Worm (Caenorhabditis elegans) whole organism, L1 larva: ENCODE data around the gene W03C9.6.
A peak's percentile ranks its signal among the peaks of the same experiment; 100 is the strongest.

Experiments
- F16B12.6 ChIP-seq: fragments of 150-350 bp; optimal IDR thresholded peaks from 2 replicates; lab custom pipeline; 2014; ENCODE audit warnings: missing biosample characterization, missing genetic modification characterization
- aha-1 ChIP-seq: fragments of 150-350 bp; optimal IDR thresholded peaks from 2 replicates; lab custom pipeline; 2014; ENCODE audit warnings: missing biosample characterization, missing genetic modification characterization
- alr-1 ChIP-seq: fragments of 200-800 bp; sonication (Bioruptor generic); optimal IDR thresholded peaks from 2 replicates; lab custom pipeline; 2018; ENCODE audit warnings: borderline replicate concordance, mild to moderate bottlenecking, missing genetic modification characterization, missing compliant biosample characterization
- ama-1 ChIP-seq: fragments of 150-350 bp; optimal IDR thresholded peaks from 2 replicates; lab custom pipeline; 2014
- blmp-1 ChIP-seq: fragments of 150-350 bp; optimal IDR thresholded peaks from 2 replicates; lab custom pipeline; 2014; ENCODE audit warnings: missing biosample characterization, missing genetic modification characterization
- ceh-82 ChIP-seq, 3 experiments: fragments of 150-350 bp in 1 of 3; sonication (generic microtip) in 2 of 3; optimal IDR thresholded peaks; 2 replicates each; lab custom pipeline; 2014 to 2017; ENCODE audit warnings: missing biosample characterization in 3 of 3, missing genetic modification characterization in 3 of 3
- dpl-1 ChIP-seq, 3 experiments: fragments of 150-350 bp in 2 of 3; sonication (generic microtip) in 1 of 3; optimal IDR thresholded peaks; 2 replicates each; lab custom pipeline; 2014 to 2017; ENCODE audit warnings: missing biosample characterization in 3 of 3, missing genetic modification characterization in 3 of 3, missing genetic modification reagents in 3 of 3
- dsc-1 ChIP-seq: sonication (generic microtip); optimal IDR thresholded peaks from 2 replicates; lab custom pipeline; 2016; ENCODE audit warnings: mild to moderate bottlenecking, missing genetic modification characterization, missing compliant biosample characterization
- efl-1 ChIP-seq, 4 experiments: fragments of 150-350 bp; optimal IDR thresholded peaks in 3 of 4; peaks in 1 of 4; 1 replicate in 1 of 4; 2 replicates in 3 of 4; lab custom pipeline; 2014; ENCODE audit warnings: missing biosample characterization in 2 of 4, missing genetic modification characterization in 2 of 4, missing genetic modification reagents in 2 of 4
- egl-13 ChIP-seq: sonication (generic microtip); optimal IDR thresholded peaks from 2 replicates; lab custom pipeline; 2016; ENCODE audit warnings: missing genotype, missing genetic modification reagents, missing genetic modification characterization, missing compliant biosample characterization
- egl-27 ChIP-seq, 2 experiments: fragments of 150-350 bp in 1 of 2; sonication (generic microtip); optimal IDR thresholded peaks; 3 replicates each; lab custom pipeline; 2017 to 2018; ENCODE audit warnings: missing biosample characterization in 2 of 2, missing genetic modification characterization in 2 of 2, missing genetic modification reagents in 2 of 2
- elt-3 ChIP-seq, 6 experiments: fragments of 150-350 bp in 1 of 6; sonication (generic microtip); optimal IDR thresholded peaks; 2 replicates each; lab custom pipeline; 2017 to 2018; ENCODE audit warnings: missing biosample characterization in 6 of 6, missing genetic modification characterization in 6 of 6, inconsistent platforms in 1 of 6
- fkh-10 ChIP-seq: sonication (generic microtip); optimal IDR thresholded peaks from 2 replicates; lab custom pipeline; 2017; ENCODE audit warnings: missing biosample characterization, missing genetic modification reagents, missing genetic modification characterization
- fkh-4 ChIP-seq: sonication (generic microtip); optimal IDR thresholded peaks from 2 replicates; lab custom pipeline; 2016; ENCODE audit warnings: missing compliant biosample characterization, missing genetic modification characterization, borderline replicate concordance
- fos-1 ChIP-seq: fragments of 150-350 bp; optimal IDR thresholded peaks from 2 replicates; lab custom pipeline; 2014; ENCODE audit warnings: missing biosample characterization, missing genetic modification characterization
- hlh-17 ChIP-seq: fragments of 200-800 bp; sonication (Bioruptor generic); optimal IDR thresholded peaks from 2 replicates; lab custom pipeline; 2018; ENCODE audit warnings: missing genetic modification characterization, mild to moderate bottlenecking, missing compliant biosample characterization, moderate library complexity, borderline replicate concordance
- isw-1 ChIP-seq: fragments of 200-800 bp; sonication (Bioruptor generic); IDR thresholded peaks from 2 replicates; pipeline ENCODE4 v1.3.6; 2022; ENCODE audit warnings: missing genetic modification characterization, missing compliant biosample characterization
- lin-14 ChIP-seq: fragments of 200-800 bp; sonication (Bioruptor generic); optimal IDR thresholded peaks from 2 replicates; lab custom pipeline; 2018; ENCODE audit warnings: mild to moderate bottlenecking, missing genetic modification characterization, moderate library complexity, missing compliant biosample characterization
- mdl-1 ChIP-seq, 2 experiments: fragments of 150-350 bp; optimal IDR thresholded peaks; 2 replicates each; lab custom pipeline; 2014 to 2017; ENCODE audit warnings: missing biosample characterization in 2 of 2, missing genetic modification characterization in 2 of 2, inconsistent platforms in 1 of 2
- mef-2 ChIP-seq: fragments of 150-350 bp; optimal IDR thresholded peaks from 2 replicates; lab custom pipeline; 2014; ENCODE audit warnings: missing biosample characterization, missing genetic modification characterization
- mep-1 ChIP-seq: fragments of 150-350 bp; optimal IDR thresholded peaks from 2 replicates; lab custom pipeline; 2014; ENCODE audit warnings: missing biosample characterization, missing genetic modification characterization
- nhr-12 ChIP-seq: sonication (generic microtip); optimal IDR thresholded peaks from 2 replicates; lab custom pipeline; 2017; ENCODE audit warnings: missing biosample characterization, missing genetic modification characterization
- nhr-237 ChIP-seq: fragments of 150-350 bp; optimal IDR thresholded peaks from 2 replicates; lab custom pipeline; 2014; ENCODE audit warnings: missing biosample characterization, missing genetic modification characterization
- nhr-28 ChIP-seq: fragments of 150-350 bp; optimal IDR thresholded peaks from 2 replicates; lab custom pipeline; 2014; ENCODE audit warnings: missing biosample characterization, missing genetic modification characterization
- nhr-76 ChIP-seq: sonication (generic microtip); optimal IDR thresholded peaks from 2 replicates; lab custom pipeline; 2017; ENCODE audit warnings: missing biosample characterization, missing genetic modification characterization
- pag-3 ChIP-seq: sonication (generic microtip); optimal IDR thresholded peaks from 2 replicates; lab custom pipeline; 2017; ENCODE audit warnings: missing genetic modification characterization, mild to moderate bottlenecking, missing compliant biosample characterization, antibody characterized with exemption, borderline replicate concordance; ENCODE audit not compliant: insufficient read depth
- pax-3 ChIP-seq: fragments of 200-800 bp; sonication (Bioruptor generic); optimal IDR thresholded peaks from 2 replicates; lab custom pipeline; 2018; ENCODE audit warnings: mild to moderate bottlenecking, missing genetic modification characterization, moderate library complexity, missing compliant biosample characterization
- pqm-1 ChIP-seq: sonication (generic microtip); optimal IDR thresholded peaks from 3 replicates; lab custom pipeline; 2017; ENCODE audit warnings: missing biosample characterization, missing genetic modification characterization
- rnt-1 ChIP-seq: sonication (generic microtip); optimal IDR thresholded peaks from 2 replicates; lab custom pipeline; 2016; ENCODE audit warnings: mild to moderate bottlenecking, missing genetic modification characterization, moderate library complexity, missing compliant biosample characterization
- skn-1 ChIP-seq: fragments of 150-350 bp; optimal IDR thresholded peaks from 2 replicates; lab custom pipeline; 2014; ENCODE audit warnings: missing biosample characterization, missing genetic modification characterization
- snu-23 ChIP-seq: sonication (generic microtip); optimal IDR thresholded peaks from 2 replicates; lab custom pipeline; 2016; ENCODE audit warnings: missing genetic modification characterization, missing compliant biosample characterization
- swsn-7 ChIP-seq: sonication (generic microtip); optimal IDR thresholded peaks from 2 replicates; lab custom pipeline; 2016; ENCODE audit warnings: missing genetic modification characterization, missing compliant biosample characterization
- tlp-1 ChIP-seq: fragments of 150-350 bp; optimal IDR thresholded peaks from 2 replicates; lab custom pipeline; 2014; ENCODE audit warnings: missing biosample characterization, missing genetic modification characterization
- unc-30 ChIP-seq: sonication (generic microtip); optimal IDR thresholded peaks from 2 replicates; lab custom pipeline; 2017; ENCODE audit warnings: missing biosample characterization, missing genetic modification characterization
- unc-62 ChIP-seq: fragments of 150-350 bp; optimal IDR thresholded peaks from 2 replicates; lab custom pipeline; 2014; ENCODE audit warnings: missing biosample characterization, missing genetic modification reagents, missing genetic modification characterization
- unc-86 ChIP-seq: sonication (generic microtip); optimal IDR thresholded peaks from 2 replicates; lab custom pipeline; 2016; ENCODE audit warnings: missing genetic modification characterization, missing compliant biosample characterization
- unc-98 ChIP-seq: fragments of 200-800 bp; sonication (Bioruptor generic); IDR thresholded peaks from 2 replicates; pipeline ENCODE4 v1.3.6; 2022; ENCODE audit warnings: missing genetic modification characterization, missing compliant biosample characterization
- zip-4 ChIP-seq: fragments of 200-800 bp; sonication (Bioruptor generic); optimal IDR thresholded peaks from 2 replicates; lab custom pipeline; 2018; ENCODE audit warnings: mild to moderate bottlenecking, missing genetic modification characterization, moderate library complexity, missing compliant biosample characterization
- ztf-11 ChIP-seq, 2 experiments: sonication (generic microtip); optimal IDR thresholded peaks; 2 replicates each; lab custom pipeline; 2016 to 2017; ENCODE audit warnings: missing genetic modification characterization in 2 of 2, missing biosample characterization in 1 of 2, missing compliant biosample characterization in 1 of 2

Gene W03C9.6

DNA sequence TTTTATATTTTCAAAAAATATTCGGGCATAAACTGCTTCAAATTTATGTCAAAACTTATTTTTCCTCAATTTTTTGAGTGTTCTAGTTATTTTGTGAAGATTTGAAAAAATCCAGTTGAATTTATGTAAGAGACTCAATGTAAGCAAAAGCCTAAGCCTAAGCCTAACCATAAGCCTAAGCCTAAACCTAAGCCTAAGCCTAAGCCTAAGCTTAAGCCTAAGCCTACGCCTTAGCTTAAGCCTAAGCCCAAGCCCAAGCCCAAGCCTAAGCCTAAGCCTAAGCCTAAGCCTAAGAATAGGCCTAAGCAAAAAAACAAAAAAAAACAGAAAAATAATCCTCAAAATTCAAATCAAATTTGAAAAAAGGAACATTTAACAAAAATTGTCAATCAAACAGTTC is 24.2 kb upstream of the W03C9.6 start:
- TF ChIP-seq skn-1 (tag; lab: Kevin White, UChicago), result no peak
- TF ChIP-seq mdl-1 (tag; optimal IDR thresholded peaks at IDR 0.05; lab: Kevin White, UChicago), result no peak
- no peak for TF ChIP-seq mep-1 (tag; lab: Kevin White, UChicago)
- no peak for TF ChIP-seq unc-98 (GFP tag; lab: Robert Waterston, UW)
- TF ChIP-seq fos-1 (tag; lab: Kevin White, UChicago), result no peak
- no peak for TF ChIP-seq isw-1
- TF ChIP-seq ama-1 (lab: Kevin White, UChicago), result no peak
- TF ChIP-seq efl-1 (optimal IDR thresholded peaks at IDR 0.05; lab: Kevin White, UChicago), result no peak
- no peak for TF ChIP-seq efl-1 (GFP tag; optimal IDR thresholded peaks at IDR 0.05 in 1 of 2; lab: Kevin White, UChicago)
- no peak for TF ChIP-seq aha-1
- TF ChIP-seq F16B12.6, result no peak
- no peak for TF ChIP-seq lin-14 (GFP tag; lab: Kevin White, UChicago)
- no peak for TF ChIP-seq egl-27 (tag; optimal IDR thresholded peaks at IDR 0.05; lab: Kevin White, UChicago)
- no peak for TF ChIP-seq unc-62 (GFP tag; lab: Kevin White, UChicago)
- TF ChIP-seq nhr-76, result no peak
- no peak for TF ChIP-seq egl-13 (tag; lab: Kevin White, UChicago)
- TF ChIP-seq fkh-4 (tag; lab: Kevin White, UChicago), result no peak

DNA sequence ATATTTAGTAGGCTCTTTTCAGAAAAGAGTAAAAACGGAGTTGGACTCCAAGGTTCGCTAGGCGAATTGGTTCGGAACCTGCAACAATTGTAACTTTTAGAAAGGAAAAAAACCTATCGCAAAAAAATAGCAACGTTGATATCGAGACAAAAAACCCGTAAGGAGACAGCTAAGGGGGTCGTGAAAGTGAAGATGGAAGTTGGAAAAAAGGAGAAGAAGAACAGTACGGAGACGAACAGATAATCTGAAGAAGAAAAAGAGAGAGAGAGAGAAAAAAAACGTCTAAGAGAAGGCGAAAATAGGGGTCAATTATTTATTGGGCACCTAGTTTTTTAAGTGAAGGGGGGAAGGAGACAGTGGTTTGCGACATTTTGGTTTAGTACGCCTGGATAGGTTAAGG is 19.0 kb upstream of the W03C9.6 start, which contains the start of gene lin-29:
Gene lin-29, minus strand, starts transcription at position 78 of the 400 bp plus-strand sequence.
- TF ChIP-seq hlh-17 (GFP tag; lab: Kevin White, UChicago) (no peak), blmp-1 (tag; lab: Kevin White, UChicago) (peak; percentile 73)

DNA sequence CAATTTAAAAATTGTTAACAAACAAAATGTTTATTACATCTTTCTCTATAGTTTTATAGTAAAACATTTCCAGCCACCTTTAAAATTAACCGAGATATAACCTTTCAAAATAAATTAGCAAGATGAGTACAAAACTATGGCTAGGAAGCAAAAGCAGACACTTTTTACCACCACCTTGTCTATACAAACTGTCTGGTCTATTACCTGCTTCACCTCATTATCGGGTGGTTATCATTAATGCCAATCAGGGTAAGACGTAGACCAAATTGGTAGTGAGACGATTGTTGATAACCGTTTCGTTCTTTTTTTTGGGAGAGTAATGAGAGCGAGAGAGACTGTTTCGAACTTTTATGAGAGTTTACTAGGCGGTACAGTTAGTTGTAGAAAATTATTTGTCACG is 17.9 kb upstream of the W03C9.6 start:
- TF ChIP-seq swsn-7 (no peak), efl-1 (optimal IDR thresholded peaks at IDR 0.05; lab: Kevin White, UChicago) (no peak), efl-1 (GFP tag; optimal IDR thresholded peaks at IDR 0.05 in 1 of 2; lab: Kevin White, UChicago) (peak in 1 of 2 experiments; percentile 66)
- TF ChIP-seq, all 84 proteins: peak for 1

DNA sequence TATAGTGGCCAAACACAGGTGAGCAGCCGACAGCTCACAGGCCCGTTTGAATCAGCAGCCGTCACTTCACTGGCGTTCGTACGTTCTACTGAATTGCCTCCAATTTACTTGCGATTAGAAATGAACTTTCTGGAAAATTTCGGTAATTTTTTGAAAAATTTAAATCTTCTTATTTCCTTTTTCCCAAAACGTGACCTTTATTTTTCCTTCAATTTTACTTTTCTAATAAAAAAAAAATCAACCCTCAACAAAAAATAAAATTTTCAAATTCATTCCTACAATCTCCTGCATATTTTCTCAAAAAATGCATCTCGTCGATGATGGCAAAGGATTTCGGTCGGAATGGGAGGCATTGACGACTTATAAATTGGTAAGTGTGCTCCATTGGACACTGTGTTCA is 5.8 kb upstream of the W03C9.6 start, which contains the start of gene W03C9.8:
Gene W03C9.8, plus strand, starts transcription at position 301 of the 400 bp plus-strand sequence.
- no peak for TF ChIP-seq pax-3 (tag; lab: Kevin White, UChicago)
- TF ChIP-seq zip-4 (GFP tag; lab: Kevin White, UChicago), result no peak
- no peak for TF ChIP-seq swsn-7

DNA sequence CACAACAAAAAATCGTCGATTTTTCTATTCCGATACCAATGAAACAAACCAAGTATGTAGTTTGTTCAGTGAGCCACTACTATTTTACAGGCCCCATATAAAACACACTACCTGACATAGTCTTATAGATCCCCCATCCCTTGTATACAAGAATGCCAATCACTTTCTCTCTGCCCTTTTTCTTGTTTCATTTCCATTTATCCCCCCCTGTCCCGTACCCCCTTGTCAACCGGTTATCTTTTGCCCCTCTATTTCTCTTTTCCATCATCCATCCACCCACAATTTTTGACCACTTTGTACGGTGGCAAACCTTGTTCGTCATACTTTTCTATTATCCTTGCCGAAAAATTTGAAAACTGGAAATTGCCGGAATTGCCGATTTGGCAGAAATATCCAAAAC is 1.3 kb upstream of the W03C9.6 start:
- TF ChIP-seq mef-2 (tag; lab: Kevin White, UChicago) (no peak), egl-13 (tag; lab: Kevin White, UChicago) (no peak), fkh-10 (no peak), skn-1 (tag; lab: Kevin White, UChicago) (no peak), pqm-1 (tag; lab: Kevin White, UChicago) (no peak), hlh-17 (GFP tag; lab: Kevin White, UChicago) (no peak), unc-86 (tag; lab: Kevin White, UChicago) (no peak), ztf-11 (tag; optimal IDR thresholded peaks at IDR 0.05; lab: Kevin White, UChicago) (no peak), unc-62 (GFP tag; lab: Kevin White, UChicago) (no peak), ceh-82 (tag; optimal IDR thresholded peaks at IDR 0.05; lab: Kevin White, UChicago) (no peak), dsc-1 (tag; lab: Kevin White, UChicago) (no peak), dpl-1 (GFP tag; optimal IDR thresholded peaks at IDR 0.05; lab: Kevin White, UChicago) (no peak), tlp-1 (tag; lab: Kevin White, UChicago) (no peak), alr-1 (tag; lab: Kevin White, UChicago) (no peak), unc-30 (tag; lab: Kevin White, UChicago) (no peak), nhr-237 (tag; lab: Kevin White, UChicago) (no peak), pax-3 (tag; lab: Kevin White, UChicago) (no peak), nhr-12 (tag; lab: Kevin White, UChicago) (no peak), efl-1 (optimal IDR thresholded peaks at IDR 0.05; lab: Kevin White, UChicago) (no peak), efl-1 (GFP tag; optimal IDR thresholded peaks at IDR 0.05 in 1 of 2; lab: Kevin White, UChicago) (peak in 1 of 2 experiments; percentile 78), pag-3 (tag; lab: Kevin White, UChicago) (peak; percentile 5), lin-14 (GFP tag; lab: Kevin White, UChicago) (no peak), blmp-1 (tag; lab: Kevin White, UChicago) (peak; percentile 90), snu-23 (GFP tag; lab: Kevin White, UChicago) (no peak), rnt-1 (tag; lab: Kevin White, UChicago) (no peak), elt-3 (tag; optimal IDR thresholded peaks at IDR 0.05; lab: Kevin White, UChicago) (peak in 1 of 6 experiments; percentile 6), nhr-28 (tag; lab: Kevin White, UChicago) (no peak)
